Fruit fly (Drosophila melanogaster): ENCODE results near the gene CG31219.

CG31219 gene

DNA sequence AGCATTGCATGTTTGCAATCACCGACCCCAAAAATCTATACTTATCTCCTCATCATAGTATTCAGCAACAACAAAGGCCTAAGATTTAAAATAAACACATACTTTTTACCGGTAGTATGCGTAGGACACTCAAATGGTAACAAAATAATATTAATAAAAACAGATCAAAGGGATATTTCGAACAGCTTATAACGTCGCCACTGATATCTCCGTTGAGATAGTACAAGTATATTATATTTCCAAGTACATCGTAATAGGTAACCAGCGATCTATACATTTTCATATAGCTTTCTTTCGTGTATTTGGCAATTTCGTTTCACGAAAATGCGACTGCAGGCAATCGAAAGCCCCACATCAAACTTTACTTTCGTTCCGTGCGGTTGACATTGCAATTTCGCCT lies 47.8 kb upstream of the CG31219 start, which contains the start of gene CG7342 (continued):
- no peak for TF ChIP-seq ss (GFP tag; optimal IDR thresholded peaks at IDR 0.05)
- no peak for TF ChIP-seq fd59A (GFP tag; optimal IDR thresholded peaks at IDR 0.05)
- TF ChIP-seq net (GFP tag; optimal IDR thresholded peaks at IDR 0.05) = no peak
- no peak for TF ChIP-seq topi (GFP tag; optimal IDR thresholded peaks at IDR 0.05)
- TF ChIP-seq vri (GFP tag; optimal IDR thresholded peaks at IDR 0.05) = peak; percentile 67
- TF ChIP-seq CG15336 (GFP tag; IDR thresholded peaks at IDR 0.05) = no peak
- peak; percentile 51 for TF ChIP-seq lz (GFP tag; optimal IDR thresholded peaks at IDR 0.05)

DNA sequence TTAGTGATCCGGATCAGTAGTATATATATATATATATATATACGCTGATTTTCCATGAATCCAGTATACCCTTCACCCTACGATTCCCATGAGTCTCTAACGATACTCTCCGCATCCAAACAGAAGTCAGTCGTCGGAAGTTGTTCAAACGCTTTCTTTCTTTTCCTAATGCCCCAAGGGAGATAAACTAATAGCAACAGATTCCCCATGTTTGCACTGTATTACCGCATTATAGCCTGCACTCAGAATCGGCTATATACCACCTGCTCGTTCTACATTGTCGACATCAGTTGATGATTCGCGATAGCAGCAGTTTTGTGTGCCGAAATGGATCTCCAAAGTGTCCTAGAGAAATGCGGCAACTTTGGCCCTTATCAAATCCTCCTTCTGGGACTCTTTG lies 43.9 kb upstream of the CG31219 start, which contains the start of gene CG17751:
TSS of gene CG17751 (plus strand) at position 301 of the 400 bp plus-strand sequence.
- TF ChIP-seq spab (GFP tag; optimal IDR thresholded peaks at IDR 0.05) (no peak), Hr4 (GFP tag; optimal IDR thresholded peaks at IDR 0.05) (no peak), cyc (GFP tag; optimal IDR thresholded peaks at IDR 0.05) (no peak), svp (GFP tag) (no peak), dsx (GFP tag; optimal IDR thresholded peaks at IDR 0.05; ENCODE audit: poor library complexity, severe bottlenecking) (no peak), CG10669 (GFP tag; optimal IDR thresholded peaks at IDR 0.05) (no peak), CG11762 (GFP tag; optimal IDR thresholded peaks at IDR 0.05; ENCODE audit: insufficient read depth) (no peak), CG8119 (GFP tag; IDR thresholded peaks at IDR 0.05) (no peak)

DNA sequence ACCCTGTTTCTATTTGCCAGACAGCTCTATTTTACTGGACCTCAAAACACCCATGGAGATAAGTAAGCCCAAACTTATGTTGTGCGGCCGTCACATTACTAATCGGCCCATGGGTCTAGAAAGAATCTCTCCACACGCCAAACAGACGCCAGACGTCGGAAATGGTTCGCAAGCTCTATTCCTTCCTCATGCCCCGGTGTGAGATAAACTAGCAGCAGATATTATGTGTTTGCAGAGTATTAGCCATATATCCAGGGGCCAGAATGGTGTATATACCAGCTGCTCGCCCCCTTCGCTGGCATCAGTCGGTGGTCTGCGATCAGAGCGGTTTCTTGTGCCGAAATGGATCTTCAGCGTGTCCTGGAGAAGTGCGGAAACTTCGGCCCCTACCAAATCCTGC lies 40.9 kb upstream of the CG31219 start, which contains the start of gene CG17752:
TSS of gene CG17752 (plus strand) at position 301 of the 400 bp plus-strand sequence.
- TF ChIP-seq Ets21C (GFP tag; optimal IDR thresholded peaks at IDR 0.05) (no peak), fkh (GFP tag; optimal IDR thresholded peaks at IDR 0.05) (peak; percentile 10)

DNA sequence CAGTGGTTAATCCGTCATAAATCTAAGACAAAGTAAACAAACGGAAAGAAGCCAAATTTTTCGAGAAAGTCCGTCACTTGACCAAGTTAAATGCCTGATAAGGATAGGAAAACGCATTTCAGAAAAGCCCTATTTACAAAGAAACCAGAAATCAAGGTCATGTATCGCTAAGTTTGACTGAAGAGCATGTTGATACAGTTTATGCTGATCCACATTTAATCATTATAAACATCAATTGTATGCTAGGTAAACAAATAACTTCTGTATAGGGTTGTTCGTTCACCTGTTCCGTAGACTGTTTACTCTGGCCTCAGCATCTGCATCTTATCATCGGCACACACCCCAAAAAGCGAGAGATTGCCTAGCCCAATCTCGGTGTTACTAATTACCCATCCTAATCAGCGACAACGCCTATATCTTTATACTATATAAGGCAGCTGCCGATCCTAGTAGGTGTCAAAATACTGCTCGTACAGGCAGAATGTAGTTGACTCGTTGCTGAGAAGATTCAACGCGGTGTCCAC lies 37.8 kb upstream of the CG31219 start, which contains the start of gene CG16727:
TSS of gene CG16727 (plus strand) at position 474 of the 524 bp plus-strand sequence.
- TF ChIP-seq Eip93F (GFP tag; optimal IDR thresholded peaks at IDR 0.05) (no peak), fkh (GFP tag; optimal IDR thresholded peaks at IDR 0.05) (peak; percentile 77)

DNA sequence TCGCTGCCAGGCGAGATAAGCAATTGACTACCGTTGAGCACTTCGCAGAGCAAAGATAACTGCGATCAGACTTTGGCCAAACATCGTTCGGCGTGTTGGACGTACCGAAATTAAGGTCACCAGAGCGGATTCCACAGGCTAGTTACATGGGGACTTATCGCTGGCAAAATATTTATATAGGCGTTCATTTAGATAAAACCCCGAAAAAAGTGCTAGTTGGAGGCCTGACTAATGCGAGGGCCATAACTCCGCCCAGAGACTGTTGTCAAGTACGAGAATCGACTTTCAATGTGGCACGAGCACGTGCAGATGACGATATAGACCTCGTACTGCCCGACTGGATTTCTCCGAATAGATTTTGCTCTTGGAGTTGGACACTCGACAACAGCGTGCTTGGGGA lies 30.9 kb upstream of the CG31219 start:
- TF ChIP-seq fkh (GFP tag; optimal IDR thresholded peaks at IDR 0.05) (peak; percentile 41), CG4318 (GFP tag; optimal IDR thresholded peaks at IDR 0.05) (no peak)

DNA sequence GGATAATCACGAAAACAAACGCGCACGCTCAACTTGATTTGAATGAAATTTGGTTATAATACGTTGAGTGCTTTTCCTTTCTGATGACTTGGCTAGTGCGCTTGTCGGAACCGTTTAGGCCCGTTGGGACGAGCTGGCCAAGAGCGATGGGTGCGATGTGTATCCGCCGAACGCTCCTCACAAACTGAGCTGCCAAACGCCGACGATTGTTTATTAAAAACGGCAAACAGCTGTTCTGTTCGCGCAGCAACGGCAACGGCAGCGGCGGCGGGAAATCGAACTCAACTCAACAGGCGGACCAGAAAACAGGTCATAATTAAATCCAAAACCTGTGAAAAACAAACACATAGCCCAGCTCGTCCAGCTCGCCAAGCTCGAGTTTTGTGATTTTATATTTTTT lies 29.9 kb upstream of the CG31219 start:
- TF ChIP-seq CG15336 (GFP tag; IDR thresholded peaks at IDR 0.05) = no peak
- TF ChIP-seq fkh (GFP tag; optimal IDR thresholded peaks at IDR 0.05) = peak; percentile 42
- TF ChIP-seq CG10631 (GFP tag; optimal IDR thresholded peaks at IDR 0.05) = no peak
- TF ChIP-seq Eip78C (GFP tag) = peak; percentile 25
- no peak for TF ChIP-seq Hr4 (GFP tag; optimal IDR thresholded peaks at IDR 0.05)
- no peak for TF ChIP-seq CG11294 (GFP tag; IDR thresholded peaks at IDR 0.05)
- TF ChIP-seq CG6163 (GFP tag; IDR thresholded peaks at IDR 0.05) = peak; percentile 14; the same call in 1 of the 3 replicates
- no peak for TF ChIP-seq CG10669 (GFP tag; optimal IDR thresholded peaks at IDR 0.05)
- no peak for TF ChIP-seq CG32006 (GFP tag; optimal IDR thresholded peaks at IDR 0.05)

DNA sequence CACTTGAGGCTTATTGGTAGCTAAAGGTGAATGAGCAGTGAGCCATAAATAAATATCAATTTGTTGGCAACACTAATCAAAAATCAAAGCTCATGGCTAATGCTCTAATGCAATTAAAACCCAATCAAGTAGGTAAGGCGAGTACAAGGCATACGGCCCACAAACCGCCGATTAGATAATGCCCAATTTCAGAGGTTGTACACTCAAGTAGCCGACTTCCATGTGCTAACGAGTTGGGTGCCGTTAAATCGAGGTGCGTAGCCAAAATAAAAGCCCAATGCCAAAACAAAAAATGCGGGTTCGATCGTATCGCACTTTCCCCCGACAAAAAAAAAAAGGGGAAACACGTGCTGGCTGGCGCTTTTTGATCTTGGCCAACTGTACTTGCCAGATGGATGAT lies 28.8 kb upstream of the CG31219 start:
- peak; percentile 62 for TF ChIP-seq vri (GFP tag; optimal IDR thresholded peaks at IDR 0.05)
- TF ChIP-seq Met (GFP tag; optimal IDR thresholded peaks at IDR 0.05) = no peak
- no peak for TF ChIP-seq CG15336 (GFP tag; IDR thresholded peaks at IDR 0.05)

DNA sequence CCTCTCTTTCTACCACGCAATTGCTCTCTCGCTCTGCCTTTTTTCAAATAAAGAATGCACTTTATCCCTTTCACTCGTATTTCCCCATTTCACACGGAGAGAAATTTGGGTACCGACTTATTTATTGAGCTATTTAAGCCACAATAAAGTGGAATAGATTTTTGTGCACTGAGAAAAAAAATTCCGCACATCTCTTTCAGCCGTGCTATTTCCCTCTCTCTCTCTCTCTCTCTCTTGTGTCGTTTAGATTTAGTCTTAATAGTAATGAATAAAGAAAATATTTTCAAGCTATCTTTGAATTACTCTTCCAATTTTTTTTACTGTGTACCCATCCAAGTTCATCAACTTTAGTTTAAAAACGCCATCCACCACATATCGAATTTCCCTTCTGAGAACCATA lies 27.2 kb upstream of the CG31219 start:
- peak; percentile 78 for TF ChIP-seq Sox14 (GFP tag; optimal IDR thresholded peaks at IDR 0.05)
- TF ChIP-seq CG15336 (GFP tag; IDR thresholded peaks at IDR 0.05) = peak; percentile 78
- TF ChIP-seq CG6854 (GFP tag; optimal IDR thresholded peaks at IDR 0.05) = no peak
- TF ChIP-seq CG4318 (GFP tag; optimal IDR thresholded peaks at IDR 0.05) = peak; percentile 59
- no peak for TF ChIP-seq fkh (GFP tag; optimal IDR thresholded peaks at IDR 0.05)
- TF ChIP-seq CG8632 (GFP tag; optimal IDR thresholded peaks at IDR 0.05) = peak; percentile 69
- TF ChIP-seq CG8119 (GFP tag; IDR thresholded peaks at IDR 0.05) = peak; percentile 66
- TF ChIP-seq CG16779 (tag; optimal IDR thresholded peaks at IDR 0.05) = no peak
- peak; percentile 70 for TF ChIP-seq achi (GFP tag; optimal IDR thresholded peaks at IDR 0.05)
- peak; percentile 85 for TF ChIP-seq CG31627 (GFP tag; optimal IDR thresholded peaks at IDR 0.05)
- peak; percentile 66 for TF ChIP-seq net (GFP tag; optimal IDR thresholded peaks at IDR 0.05)
- TF ChIP-seq svp (GFP tag) = peak; percentile 90
- peak; percentile 66 for TF ChIP-seq Sox15 (GFP tag; optimal IDR thresholded peaks at IDR 0.05)
- TF ChIP-seq pdm3 (GFP tag; optimal IDR thresholded peaks at IDR 0.05) = peak; percentile 82
- peak; percentile 75 for TF ChIP-seq CG32006 (GFP tag; optimal IDR thresholded peaks at IDR 0.05)
- TF ChIP-seq Ets21C (GFP tag; optimal IDR thresholded peaks at IDR 0.05) = peak; percentile 70
- TF ChIP-seq CG8319 (GFP tag; optimal IDR thresholded peaks at IDR 0.05) = peak; percentile 53
- peak; percentile 60 for TF ChIP-seq CG10631 (GFP tag; optimal IDR thresholded peaks at IDR 0.05)
- TF ChIP-seq topi (GFP tag; optimal IDR thresholded peaks at IDR 0.05) = peak; percentile 80
- peak; percentile 57 for TF ChIP-seq CG11762 (GFP tag; optimal IDR thresholded peaks at IDR 0.05; ENCODE audit: insufficient read depth)
- TF ChIP-seq CG11902 (GFP tag; optimal IDR thresholded peaks at IDR 0.05) = peak; percentile 67
- TF ChIP-seq cyc (GFP tag; optimal IDR thresholded peaks at IDR 0.05) = peak; percentile 77
